Worm (Caenorhabditis elegans) whole organism, L4 larva: ENCODE measurements around the gene picc-1.
A peak's percentile ranks its signal among the peaks of the same experiment; 100 is the strongest.

ENCODE experiments used
- D1046.2 ChIP-seq: fragments of 200-800 bp; sonication (Bioruptor generic); IDR thresholded peaks from 2 replicates; pipeline ENCODE4 v1.3.6; 2022; ENCODE audit warnings: missing genetic modification characterization, missing compliant biosample characterization
- F26F4.8 ChIP-seq: fragments of 200-800 bp; sonication (Bioruptor generic); conservative IDR thresholded peaks from 2 replicates; pipeline ENCODE4 v1.3.6; 2022; ENCODE audit warnings: missing genetic modification characterization, missing compliant biosample characterization
- F37D6.2 ChIP-seq: sonication (generic microtip); optimal IDR thresholded peaks from 2 replicates; lab custom pipeline; 2016; ENCODE audit warnings: mild to moderate bottlenecking, missing genetic modification characterization, missing compliant biosample characterization
- F49E8.2 ChIP-seq: sonication (generic microtip); optimal IDR thresholded peaks from 2 replicates; lab custom pipeline; 2016; ENCODE audit warnings: missing compliant biosample characterization, mild to moderate bottlenecking, missing genetic modification characterization, borderline replicate concordance
- T20F7.1 ChIP-seq: fragments of 200-800 bp; sonication (Bioruptor generic); optimal IDR thresholded peaks from 2 replicates; lab custom pipeline; 2018; ENCODE audit warnings: mild to moderate bottlenecking, missing genetic modification characterization, missing compliant biosample characterization
- Y105C5A.15 ChIP-seq: fragments of 200-800 bp; sonication (Bioruptor generic); IDR thresholded peaks from 2 replicates; pipeline ENCODE4 v1.3.6; 2022; ENCODE audit warnings: missing genetic modification characterization, missing compliant biosample characterization
- Y75B8A.6 ChIP-seq: fragments of 200-800 bp; sonication (Bioruptor generic); IDR thresholded peaks from 2 replicates; pipeline ENCODE4 v1.3.6; 2022; ENCODE audit warnings: missing genetic modification reagents, missing genetic modification characterization, missing compliant biosample characterization
- aly-2 ChIP-seq: sonication (generic microtip); optimal IDR thresholded peaks from 2 replicates; lab custom pipeline; 2018; ENCODE audit warnings: missing biosample characterization, missing genetic modification characterization
- ama-1 ChIP-seq: fragments of 150-350 bp; optimal IDR thresholded peaks from 2 replicates; lab custom pipeline; 2014; ENCODE audit warnings: inconsistent platforms, mixed read lengths
- attf-4 ChIP-seq: sonication (generic microtip); optimal IDR thresholded peaks from 3 replicates; lab custom pipeline; 2017; ENCODE audit warnings: missing biosample characterization, missing genetic modification characterization
- ceh-44 ChIP-seq: fragments of 200-800 bp; sonication (Bioruptor generic); IDR thresholded peaks from 2 replicates; pipeline ENCODE4 v1.3.6; 2022; ENCODE audit warnings: missing genetic modification reagents, missing genetic modification characterization, missing compliant biosample characterization
- ceh-82 ChIP-seq: sonication (generic microtip); optimal IDR thresholded peaks from 2 replicates; lab custom pipeline; 2017; ENCODE audit warnings: missing biosample characterization, missing genetic modification characterization
- cey-2 ChIP-seq: sonication (generic microtip); optimal IDR thresholded peaks from 3 replicates; lab custom pipeline; 2017; ENCODE audit warnings: missing genetic modification characterization, mild to moderate bottlenecking, missing compliant biosample characterization, antibody characterized with exemption, borderline replicate concordance; ENCODE audit not compliant: insufficient read depth
- daf-16 ChIP-seq, 3 experiments: sonication (generic microtip); optimal IDR thresholded peaks; 2 replicates each; lab custom pipeline; 2016 to 2017; ENCODE audit warnings: missing genetic modification characterization in 3 of 3, missing genetic modification reagents in 3 of 3, mild to moderate bottlenecking in 2 of 3, missing compliant biosample characterization in 2 of 3, missing biosample characterization in 1 of 3, moderate library complexity in 1 of 3
- daf-8 ChIP-seq: fragments of 200-800 bp; sonication (Bioruptor generic); IDR thresholded peaks from 2 replicates; pipeline ENCODE4 v1.3.6; 2022; ENCODE audit warnings: missing genetic modification characterization, missing compliant biosample characterization
- dpl-1 ChIP-seq: fragments of 150-350 bp; optimal IDR thresholded peaks from 2 replicates; lab custom pipeline; 2014; ENCODE audit warnings: missing biosample characterization, missing genetic modification reagents, missing genetic modification characterization
- dve-1 ChIP-seq: sonication (generic microtip); optimal IDR thresholded peaks from 2 replicates; lab custom pipeline; 2017; ENCODE audit warnings: antibody characterized with exemption, mild to moderate bottlenecking, missing genetic modification characterization, missing compliant biosample characterization; ENCODE audit not compliant: insufficient read depth
- egl-27 ChIP-seq: sonication (generic microtip); optimal IDR thresholded peaks from 3 replicates; lab custom pipeline; 2017; ENCODE audit warnings: missing biosample characterization, missing genetic modification reagents, missing genetic modification characterization
- fkh-10 ChIP-seq: fragments of 150-350 bp; optimal IDR thresholded peaks from 2 replicates; lab custom pipeline; 2014; ENCODE audit warnings: missing biosample characterization, missing genetic modification reagents, missing genetic modification characterization
- fos-1 ChIP-seq: fragments of 150-350 bp; optimal IDR thresholded peaks from 2 replicates; lab custom pipeline; 2014; ENCODE audit warnings: missing biosample characterization, missing genetic modification characterization
- hlh-11 ChIP-seq: fragments of 200-800 bp; sonication (Bioruptor generic); optimal IDR thresholded peaks from 2 replicates; lab custom pipeline; 2018; ENCODE audit warnings: mild to moderate bottlenecking, missing genetic modification characterization, missing compliant biosample characterization
- hlh-30 ChIP-seq: sonication (generic microtip); optimal IDR thresholded peaks from 2 replicates; lab custom pipeline; 2017; ENCODE audit warnings: antibody characterized with exemption, mild to moderate bottlenecking, missing genetic modification characterization, missing compliant biosample characterization; ENCODE audit not compliant: insufficient read depth
- lim-7 ChIP-seq: fragments of 200-800 bp; sonication (Bioruptor generic); IDR thresholded peaks from 2 replicates; pipeline ENCODE4 v1.3.6; 2022; ENCODE audit warnings: missing genetic modification characterization, missing compliant biosample characterization
- lin-1 ChIP-seq: fragments of 200-800 bp; sonication (Bioruptor generic); IDR thresholded peaks from 2 replicates; pipeline ENCODE4 v1.3.6; 2022; ENCODE audit warnings: missing genetic modification reagents, missing genetic modification characterization, missing compliant biosample characterization
- lin-13 ChIP-seq: fragments of 150-350 bp; optimal IDR thresholded peaks from 2 replicates; lab custom pipeline; 2014; ENCODE audit warnings: missing biosample characterization, missing genetic modification reagents, missing genetic modification characterization
- lin-38 ChIP-seq: fragments of 200-800 bp; sonication (Bioruptor generic); IDR thresholded peaks from 2 replicates; pipeline ENCODE4 v1.3.6; 2022; ENCODE audit warnings: missing genetic modification reagents, missing genetic modification characterization, missing compliant biosample characterization
- lir-3 ChIP-seq: sonication (generic microtip); optimal IDR thresholded peaks from 2 replicates; lab custom pipeline; 2016; ENCODE audit warnings: mild to moderate bottlenecking, missing genetic modification characterization, missing compliant biosample characterization
- lsy-2 ChIP-seq, 2 experiments: fragments of 150-350 bp in 1 of 2; sonication (generic microtip) in 1 of 2; optimal IDR thresholded peaks; 2 replicates each; lab custom pipeline; 2014 to 2017; ENCODE audit warnings: missing biosample characterization in 2 of 2, missing genetic modification characterization in 2 of 2
- mes-2 ChIP-seq: sonication (generic microtip); optimal IDR thresholded peaks from 2 replicates; lab custom pipeline; 2016; ENCODE audit warnings: missing genotype, mild to moderate bottlenecking, missing genetic modification characterization, missing compliant biosample characterization; ENCODE audit not compliant: poor library complexity, severe bottlenecking
- nhr-10 ChIP-seq: fragments of 150-350 bp; optimal IDR thresholded peaks from 2 replicates; lab custom pipeline; 2014; ENCODE audit warnings: missing biosample characterization, missing genetic modification characterization
- nhr-11 ChIP-seq: fragments of 150-350 bp; optimal IDR thresholded peaks from 2 replicates; lab custom pipeline; 2014; ENCODE audit warnings: missing biosample characterization, missing genetic modification characterization
- nhr-28 ChIP-seq: fragments of 150-350 bp; optimal IDR thresholded peaks from 2 replicates; lab custom pipeline; 2014; ENCODE audit warnings: missing biosample characterization, missing genetic modification characterization
- nhr-48 ChIP-seq: sonication (generic microtip); optimal IDR thresholded peaks from 2 replicates; lab custom pipeline; 2016; ENCODE audit warnings: mild to moderate bottlenecking, missing genetic modification characterization, missing compliant biosample characterization
- nhr-6 ChIP-seq: fragments of 150-350 bp; optimal IDR thresholded peaks from 2 replicates; lab custom pipeline; 2014; ENCODE audit warnings: missing biosample characterization, missing genetic modification characterization
- pha-4 ChIP-seq, 2 experiments: fragments of 150-350 bp in 1 of 2; fragments of 200-800 bp in 1 of 2; sonication (Bioruptor generic) in 1 of 2; IDR thresholded peaks in 1 of 2; optimal IDR thresholded peaks in 1 of 2; 2 replicates each; pipeline versions ENCODE4 v1.3.6 to Lab custom; 2014 to 2022; ENCODE audit warnings: missing genetic modification characterization in 2 of 2, missing genetic modification reagents in 2 of 2, missing biosample characterization in 1 of 2, missing compliant biosample characterization in 1 of 2
- rbr-2 ChIP-seq: sonication (generic microtip); optimal IDR thresholded peaks from 2 replicates; lab custom pipeline; 2016; ENCODE audit warnings: missing genotype, missing genetic modification characterization, missing compliant biosample characterization
- saeg-2 ChIP-seq: fragments of 200-800 bp; sonication (Bioruptor generic); IDR thresholded peaks from 2 replicates; pipeline ENCODE4 v1.3.6; 2022; ENCODE audit warnings: missing genetic modification reagents, missing genetic modification characterization, missing compliant biosample characterization
- sdz-12 ChIP-seq: fragments of 200-800 bp; sonication (Bioruptor generic); optimal IDR thresholded peaks from 2 replicates; lab custom pipeline; 2018; ENCODE audit warnings: mild to moderate bottlenecking, missing genetic modification characterization, missing compliant biosample characterization
- set-16 ChIP-seq: fragments of 200-800 bp; sonication (Bioruptor generic); IDR thresholded peaks from 2 replicates; pipeline ENCODE4 v1.3.6; 2022; ENCODE audit warnings: missing genetic modification reagents, missing genetic modification characterization, missing compliant biosample characterization
- tag-97 ChIP-seq: fragments of 200-800 bp; sonication (Bioruptor generic); IDR thresholded peaks from 2 replicates; pipeline ENCODE4 v1.3.6; 2022; ENCODE audit warnings: missing genetic modification characterization, missing compliant biosample characterization
- unc-130 ChIP-seq: sonication (generic microtip); optimal IDR thresholded peaks from 2 replicates; lab custom pipeline; 2016; ENCODE audit warnings: missing genetic modification reagents, missing genetic modification characterization, missing compliant biosample characterization
- unc-39 ChIP-seq: sonication (generic microtip); optimal IDR thresholded peaks from 2 replicates; lab custom pipeline; 2017; ENCODE audit warnings: missing biosample characterization, missing genetic modification characterization
- unc-62 ChIP-seq, 3 experiments: fragments of 150-350 bp in 1 of 3; sonication (generic microtip); optimal IDR thresholded peaks in 2 of 3; peaks in 1 of 3; 1 replicate in 1 of 3; 2 replicates in 2 of 3; lab custom pipeline; 2014 to 2017; ENCODE audit warnings: missing biosample characterization in 3 of 3, missing genetic modification characterization in 3 of 3, missing genetic modification reagents in 3 of 3, missing genotype in 1 of 3
- zag-1 ChIP-seq: fragments of 150-350 bp; optimal IDR thresholded peaks from 2 replicates; lab custom pipeline; 2014; ENCODE audit warnings: missing biosample characterization, missing genetic modification characterization
- ztf-11 ChIP-seq: fragments of 150-350 bp; optimal IDR thresholded peaks from 2 replicates; lab custom pipeline; 2014; ENCODE audit warnings: missing biosample characterization, missing genetic modification characterization

picc-1 gene

ce11 chrV:6053188-6053687, 34.4 kb downstream of the picc-1 start, which contains the start of gene seip-1 (continued):
- TF ChIP-seq nhr-28 (tag; lab: Kevin White, UChicago): peak; percentile 85
- TF ChIP-seq mes-2 (tag; lab: Kevin White, UChicago): peak; percentile 90
- peak; percentile 77 for TF ChIP-seq fkh-10 (GFP tag; lab: Kevin White, UChicago)
- no peak for TF ChIP-seq unc-39 (tag; lab: Kevin White, UChicago)
- no peak for TF ChIP-seq sdz-12
- no peak for TF ChIP-seq tag-97 (GFP tag; lab: Robert Waterston, UW)
- peak; percentile 82 for TF ChIP-seq hlh-30
- peak in 1 of 2 experiments; percentile 98 for TF ChIP-seq unc-62 (GFP tag; optimal IDR thresholded peaks at IDR 0.05 in 1 of 2; lab: Kevin White, UChicago)
- TF ChIP-seq unc-62 (tag; optimal IDR thresholded peaks at IDR 0.05; lab: Kevin White, UChicago): no peak
- TF ChIP-seq lim-7 (GFP tag; lab: Robert Waterston, UW): no peak
- TF ChIP-seq hlh-11 (tag; lab: Kevin White, UChicago): peak; percentile 81
- peak; percentile 14 for TF ChIP-seq unc-130 (GFP tag; lab: Kevin White, UChicago)
- TF ChIP-seq lsy-2 (tag; optimal IDR thresholded peaks at IDR 0.05; lab: Kevin White, UChicago): peak; percentile 24 to 91
- TF ChIP-seq F26F4.8 (GFP tag; lab: Robert Waterston, UW): no peak
- no peak for TF ChIP-seq Y105C5A.15
- TF ChIP-seq pha-4 (GFP tag; IDR thresholded peaks at IDR 0.05; lab: Robert Waterston, UW): no peak; the same call in 1 of the 2 replicates
- peak; percentile 90 for TF ChIP-seq pha-4 (tag; optimal IDR thresholded peaks at IDR 0.05; lab: Kevin White, UChicago)
- TF ChIP-seq ztf-11: no peak
- TF ChIP-seq attf-4: no peak
- TF ChIP-seq lin-38 (GFP tag; lab: Robert Waterston, UW): peak; percentile 96
- no peak for TF ChIP-seq aly-2 (tag; lab: Kevin White, UChicago)
- no peak for TF ChIP-seq daf-8 (GFP tag; lab: Robert Waterston, UW)
- TF ChIP-seq dpl-1 (GFP tag; lab: Kevin White, UChicago): peak; percentile 78
- TF ChIP-seq fos-1: no peak
- TF ChIP-seq cey-2 (tag; lab: Kevin White, UChicago): no peak
- TF ChIP-seq rbr-2: peak; percentile 85
- TF ChIP-seq dve-1 (tag; lab: Kevin White, UChicago): peak; percentile 87
- TF ChIP-seq daf-16 (GFP tag; optimal IDR thresholded peaks at IDR 0.05; lab: Kevin White, UChicago): no peak
- no peak for TF ChIP-seq daf-16 (tag; optimal IDR thresholded peaks at IDR 0.05; lab: Kevin White, UChicago)
- TF ChIP-seq lin-1 (GFP tag; lab: Robert Waterston, UW): peak; percentile 94
- TF ChIP-seq nhr-6 (tag; lab: Kevin White, UChicago): peak; percentile 71
- TF ChIP-seq zag-1 (tag; lab: Kevin White, UChicago): no peak
- TF ChIP-seq F49E8.2: no peak
- TF ChIP-seq lir-3 (tag; lab: Kevin White, UChicago): no peak
- no peak for TF ChIP-seq set-16 (GFP tag; lab: Robert Waterston, UW)
- peak; percentile 76 for TF ChIP-seq lin-13 (GFP tag; lab: Kevin White, UChicago)

ce11 chrV:6055289-6055688, 36.5 kb downstream of the picc-1 start, which contains the start of gene srd-20:
TSS of gene srd-20 (plus strand) at chrV:6055589.
- TF ChIP-seq Y75B8A.6 (GFP tag; lab: Robert Waterston, UW) (no peak), nhr-11 (no peak), ama-1 (lab: Kevin White, UChicago) (no peak), fos-1 (no peak), cey-2 (tag; lab: Kevin White, UChicago) (no peak), egl-27 (tag; lab: Kevin White, UChicago) (no peak), nhr-10 (tag; lab: Kevin White, UChicago) (no peak), nhr-48 (tag; lab: Kevin White, UChicago) (no peak), F37D6.2 (tag; lab: Kevin White, UChicago) (no peak), daf-16 (GFP tag; optimal IDR thresholded peaks at IDR 0.05; lab: Kevin White, UChicago) (no peak), daf-16 (tag; optimal IDR thresholded peaks at IDR 0.05; lab: Kevin White, UChicago) (no peak), saeg-2 (GFP tag; lab: Robert Waterston, UW) (no peak), ceh-82 (tag; lab: Kevin White, UChicago) (no peak), fkh-10 (GFP tag; lab: Kevin White, UChicago) (no peak), D1046.2 (GFP tag; lab: Robert Waterston, UW) (no peak), ceh-44 (GFP tag; lab: Robert Waterston, UW) (no peak), zag-1 (tag; lab: Kevin White, UChicago) (no peak), T20F7.1 (GFP tag; lab: Kevin White, UChicago) (no peak)
- TF ChIP-seq, all 104 proteins: peak for 0
